Fruit fly (Drosophila melanogaster) whole organism, embryonic: ENCODE results near the gene HemK2.
A peak's percentile ranks its signal among the peaks of the same experiment; 100 is the strongest.

Experiments
- Bdp1 ChIP-seq: fragments of 200-800 bp; sonication (Bioruptor generic); optimal IDR thresholded peaks from 3 replicates; lab custom pipeline; 2016; ENCODE audit warnings: missing biosample characterization, missing genetic modification characterization
- CG10267 ChIP-seq: fragments of 200-800 bp; sonication (Bioruptor generic); optimal IDR thresholded peaks from 2 replicates; lab custom pipeline; 2018; ENCODE audit warnings: missing biosample characterization, mild to moderate bottlenecking, missing genetic modification characterization, moderate library complexity
- CG10431 ChIP-seq: fragments of 200-800 bp; sonication (Bioruptor generic); optimal IDR thresholded peaks from 3 replicates; lab custom pipeline; 2018; ENCODE audit warnings: missing biosample characterization, mild to moderate bottlenecking, missing genetic modification characterization
- CG12769 ChIP-seq: fragments of 200-800 bp; sonication (Bioruptor generic); optimal IDR thresholded peaks from 2 replicates; lab custom pipeline; 2019; ENCODE audit warnings: missing biosample characterization, mild to moderate bottlenecking, missing genetic modification characterization, moderate library complexity
- CG15514 ChIP-seq: fragments of 200-800 bp; sonication (Bioruptor generic); optimal IDR thresholded peaks from 3 replicates; lab custom pipeline; 2017; ENCODE audit warnings: missing biosample characterization, missing genetic modification characterization, mild to moderate bottlenecking, moderate library complexity, missing genetic modification reagents
- CG16779 ChIP-seq: fragments of 200-800 bp; sonication (Bioruptor generic); IDR thresholded peaks from 2 replicates; pipeline ENCODE4 v1.3.6; 2022; ENCODE audit warnings: missing biosample characterization, missing genetic modification characterization
- CG2712 ChIP-seq: fragments of 200-800 bp; optimal IDR thresholded peaks from 3 replicates; lab custom pipeline; 2019; ENCODE audit warnings: missing biosample characterization, mild to moderate bottlenecking, missing genetic modification characterization, moderate library complexity
- CG3838 ChIP-seq: fragments of 200-800 bp; sonication (Bioruptor generic); optimal IDR thresholded peaks from 3 replicates; lab custom pipeline; 2016; ENCODE audit warnings: missing biosample characterization, missing genetic modification characterization
- CG5953 ChIP-seq: fragments of 200-800 bp; sonication (Bioruptor generic); IDR thresholded peaks from 2 replicates; pipeline ENCODE4 v1.3.6; 2022; ENCODE audit warnings: missing biosample characterization, missing genetic modification characterization
- CG6683 ChIP-seq: fragments of 200-800 bp; sonication (Bioruptor generic); optimal IDR thresholded peaks from 2 replicates; lab custom pipeline; 2017; ENCODE audit warnings: missing biosample characterization, mild to moderate bottlenecking, missing genetic modification characterization, missing genetic modification reagents
- CG6689 ChIP-seq: fragments of 200-800 bp; sonication (Bioruptor generic); IDR thresholded peaks from 2 replicates; pipeline ENCODE4 v1.3.6; 2022; ENCODE audit warnings: missing biosample characterization, missing genetic modification characterization
- CG7372 ChIP-seq: fragments of 200-800 bp; sonication (Bioruptor generic); IDR thresholded peaks from 2 replicates; pipeline ENCODE4 v1.3.6; 2022; ENCODE audit warnings: missing biosample characterization, missing genetic modification characterization
- CG7839 ChIP-seq: fragments of 200-800 bp; sonication (Bioruptor generic); optimal IDR thresholded peaks from 3 replicates; lab custom pipeline; 2018; ENCODE audit warnings: missing biosample characterization, mild to moderate bottlenecking, missing genetic modification characterization, moderate library complexity
- CG8089 ChIP-seq: fragments of 200-800 bp; sonication (Bioruptor generic); optimal IDR thresholded peaks from 3 replicates; lab custom pipeline; 2016; ENCODE audit warnings: missing biosample characterization, missing genetic modification characterization
- CG8388 ChIP-seq: fragments of 200-800 bp; sonication (Bioruptor generic); optimal IDR thresholded peaks from 2 replicates; lab custom pipeline; 2019; ENCODE audit warnings: missing biosample characterization, mild to moderate bottlenecking, missing genetic modification characterization, moderate library complexity
- CG8924 ChIP-seq: fragments of 200-800 bp; optimal IDR thresholded peaks from 3 replicates; lab custom pipeline; 2019; ENCODE audit warnings: missing biosample characterization, mild to moderate bottlenecking, missing genetic modification characterization, moderate library complexity
- Dip2 ChIP-seq: fragments of 200-800 bp; sonication (Bioruptor generic); IDR thresholded peaks from 2 replicates; pipeline ENCODE4 v1.3.6; 2022; ENCODE audit warnings: missing biosample characterization, missing genetic modification characterization
- HLH54F ChIP-seq: fragments of 200-800 bp; sonication (Bioruptor generic); optimal IDR thresholded peaks from 3 replicates; lab custom pipeline; 2016; ENCODE audit warnings: missing biosample characterization, missing genetic modification characterization
- HmgD ChIP-seq: fragments of 200-800 bp; sonication (Bioruptor generic); optimal IDR thresholded peaks from 3 replicates; lab custom pipeline; 2016; ENCODE audit warnings: missing biosample characterization, missing genetic modification characterization
- Hr78 ChIP-seq, 2 experiments: fragments of 200-800 bp in 1 of 2; fragments of >200 bp in 1 of 2; sonication (Bioruptor generic) in 1 of 2; optimal IDR thresholded peaks; 2 replicates each; lab custom pipeline; 2017 to 2019; ENCODE audit warnings: missing biosample characterization in 2 of 2, missing genetic modification characterization in 2 of 2, mild to moderate bottlenecking in 1 of 2, moderate library complexity in 1 of 2
- Kr ChIP-seq: fragments of 200-800 bp; sonication (Bioruptor generic); optimal IDR thresholded peaks from 2 replicates; lab custom pipeline; 2017; ENCODE audit warnings: missing biosample characterization, mild to moderate bottlenecking, missing genetic modification characterization
- MBD-R2 ChIP-seq: fragments of 200-800 bp; sonication (Bioruptor generic); IDR thresholded peaks from 2 replicates; pipeline ENCODE4 v1.3.6; 2022; ENCODE audit warnings: missing biosample characterization, missing genetic modification characterization
- NC2α ChIP-seq: fragments of 200-800 bp; sonication (Bioruptor generic); optimal IDR thresholded peaks from 2 replicates; lab custom pipeline; 2016; ENCODE audit warnings: missing biosample characterization, missing genetic modification characterization
- Oli ChIP-seq: fragments of 200-800 bp; sonication (Bioruptor generic); optimal IDR thresholded peaks from 2 replicates; lab custom pipeline; 2018; ENCODE audit warnings: missing biosample characterization, mild to moderate bottlenecking, missing genetic modification characterization, moderate library complexity
- Optix ChIP-seq: fragments of 200-800 bp; sonication (Bioruptor generic); IDR thresholded peaks from 3 replicates; pipeline ENCODE4 v1.3.6; 2022; ENCODE audit warnings: missing biosample characterization, missing genetic modification characterization
- Ravus ChIP-seq: fragments of 200-800 bp; sonication (Bioruptor generic); IDR thresholded peaks from 2 replicates; pipeline ENCODE4 v1.3.6; 2022; ENCODE audit warnings: missing biosample characterization, missing genetic modification characterization
- Sox100B ChIP-seq: fragments of 200-800 bp; sonication (Bioruptor generic); optimal IDR thresholded peaks from 3 replicates; lab custom pipeline; 2018; ENCODE audit warnings: missing biosample characterization, mild to moderate bottlenecking, missing genetic modification characterization
- Spps ChIP-seq: fragments of 200-800 bp; sonication (Bioruptor generic); optimal IDR thresholded peaks from 2 replicates; lab custom pipeline; 2018; ENCODE audit warnings: missing biosample characterization, mild to moderate bottlenecking, missing genetic modification characterization
- bigmax ChIP-seq: fragments of 200-800 bp; sonication (Bioruptor generic); optimal IDR thresholded peaks from 2 replicates; lab custom pipeline; 2018; ENCODE audit warnings: missing biosample characterization, mild to moderate bottlenecking, missing genetic modification characterization
- crol ChIP-seq: fragments of 200-800 bp; sonication (Bioruptor generic); IDR thresholded peaks from 2 replicates; pipeline ENCODE4 v1.3.6; 2022; ENCODE audit warnings: missing biosample characterization, missing genetic modification characterization
- dati ChIP-seq: fragments of 200-800 bp; sonication (Bioruptor generic); IDR thresholded peaks from 2 replicates; pipeline ENCODE4 v1.3.6; 2022; ENCODE audit warnings: missing biosample characterization, missing genetic modification characterization
- dmrt11E ChIP-seq: fragments of 200-800 bp; sonication (Bioruptor generic); optimal IDR thresholded peaks from 3 replicates; lab custom pipeline; 2018; ENCODE audit warnings: missing biosample characterization, mild to moderate bottlenecking, missing genetic modification characterization, moderate library complexity
- dysf ChIP-seq: fragments of 200-800 bp; sonication (Bioruptor generic); IDR thresholded peaks from 3 replicates; pipeline ENCODE4 v1.3.6; 2022; ENCODE audit warnings: missing biosample characterization, missing genetic modification characterization
- esg ChIP-seq: fragments of 200-800 bp; sonication (Bioruptor generic); conservative IDR thresholded peaks from 2 replicates; pipeline ENCODE4 v1.3.6; 2022; ENCODE audit warnings: missing biosample characterization, missing genetic modification characterization
- eve ChIP-seq, 2 experiments: fragments of >200 bp; optimal IDR thresholded peaks; 2 replicates each; lab custom pipeline; 2017; ENCODE audit warnings: missing biosample characterization in 2 of 2, missing genetic modification characterization in 2 of 2
- fd102C ChIP-seq: fragments of 200-800 bp; sonication (Bioruptor generic); optimal IDR thresholded peaks from 2 replicates; lab custom pipeline; 2018; ENCODE audit warnings: missing biosample characterization, mild to moderate bottlenecking, missing genetic modification characterization, moderate library complexity
- gcm2 ChIP-seq: fragments of 200-800 bp; sonication (Bioruptor generic); optimal IDR thresholded peaks from 2 replicates; lab custom pipeline; 2016; ENCODE audit warnings: missing biosample characterization, missing genetic modification characterization
- her ChIP-seq: fragments of 200-800 bp; sonication (Bioruptor generic); optimal IDR thresholded peaks from 2 replicates; lab custom pipeline; 2016; ENCODE audit warnings: missing biosample characterization, missing genetic modification characterization
- hth ChIP-seq: fragments of >200 bp; optimal IDR thresholded peaks from 2 replicates; lab custom pipeline; 2017; ENCODE audit warnings: inconsistent platforms
- lmd ChIP-seq: fragments of 200-800 bp; sonication (Bioruptor generic); IDR thresholded peaks from 2 replicates; pipeline ENCODE4 v1.3.6; 2022; ENCODE audit warnings: missing biosample characterization, missing genetic modification characterization
- luna ChIP-seq: fragments of 200-800 bp; sonication (Bioruptor generic); optimal IDR thresholded peaks from 2 replicates; lab custom pipeline; 2016; ENCODE audit warnings: missing biosample characterization, missing genetic modification characterization
- nerfin-1 ChIP-seq: fragments of 200-800 bp; sonication (Bioruptor generic); optimal IDR thresholded peaks from 3 replicates; lab custom pipeline; 2019; ENCODE audit warnings: missing biosample characterization, mild to moderate bottlenecking, missing genetic modification characterization, moderate library complexity
- onecut ChIP-seq: fragments of 200-800 bp; sonication (Bioruptor generic); IDR thresholded peaks from 2 replicates; pipeline ENCODE4 v1.3.6; 2022; ENCODE audit warnings: missing biosample characterization, missing genetic modification characterization
- pan ChIP-seq, 4 experiments: fragments of >200 bp in 3 of 4; fragments of 200-800 bp in 1 of 4; sonication (Bioruptor generic) in 1 of 4; optimal IDR thresholded peaks in 3 of 4; IDR thresholded peaks in 1 of 4; 2 replicates each; pipeline versions ENCODE4 v1.3.6 to Lab custom; 2017 to 2022; ENCODE audit warnings: missing biosample characterization in 2 of 4, missing genetic modification characterization in 2 of 4, mixed read lengths in 1 of 4
- rib ChIP-seq: fragments of 200-800 bp; sonication (Bioruptor generic); IDR thresholded peaks from 2 replicates; pipeline ENCODE4 v1.3.6; 2022; ENCODE audit warnings: missing biosample characterization, missing genetic modification characterization
- row ChIP-seq: fragments of 200-800 bp; sonication (Bioruptor generic); IDR thresholded peaks from 3 replicates; pipeline ENCODE4 v1.3.6; 2022; ENCODE audit warnings: missing biosample characterization, missing genetic modification characterization
- sens ChIP-seq: fragments of 200-800 bp; sonication (Bioruptor generic); peaks from one replicate; lab custom pipeline; 2016; ENCODE audit warnings: missing biosample characterization, missing genetic modification characterization
- slou ChIP-seq: fragments of 200-800 bp; sonication (Bioruptor generic); optimal IDR thresholded peaks from 3 replicates; lab custom pipeline; 2016; ENCODE audit warnings: missing biosample characterization, missing genetic modification characterization
- so ChIP-seq: fragments of 200-800 bp; sonication (Bioruptor generic); IDR thresholded peaks from 3 replicates; pipeline ENCODE4 v1.3.6; 2022; ENCODE audit warnings: missing biosample characterization, missing genetic modification characterization
- tgo ChIP-seq: fragments of 200-800 bp; sonication (Bioruptor generic); IDR thresholded peaks from 3 replicates; pipeline ENCODE4 v1.3.6; 2022; ENCODE audit warnings: missing biosample characterization, missing genetic modification characterization
- tna ChIP-seq: fragments of 200-800 bp; sonication (Bioruptor generic); IDR thresholded peaks from 2 replicates; pipeline ENCODE4 v1.3.6; 2022; ENCODE audit warnings: missing biosample characterization, missing genetic modification characterization; ENCODE audit not compliant: partially characterized antibody
- twi ChIP-seq: fragments of 200-800 bp; optimal IDR thresholded peaks from 2 replicates; lab custom pipeline; 2019; ENCODE audit warnings: missing biosample characterization, mild to moderate bottlenecking, missing genetic modification characterization, moderate library complexity

Gene HemK2

DNA sequence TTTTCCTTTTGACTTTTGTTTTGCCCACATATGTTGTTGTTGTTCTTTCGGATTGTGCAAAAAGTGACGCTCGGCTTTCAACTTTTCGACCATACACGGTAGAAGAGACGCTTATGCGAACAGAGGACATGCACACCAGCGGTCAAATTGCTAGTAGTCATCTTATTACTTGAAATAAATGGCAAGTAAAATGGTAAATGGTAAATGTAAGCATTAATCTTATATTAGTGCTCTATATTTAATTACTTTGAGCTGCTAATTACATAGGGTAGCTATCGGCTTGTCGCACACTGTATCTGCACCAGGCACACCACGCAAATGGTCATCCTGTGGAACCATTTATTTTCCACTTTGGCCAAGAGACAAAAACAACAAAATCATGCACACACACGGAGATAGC is 38.2 kb downstream of the HemK2 start (continued):
- TF ChIP-seq HLH54F (GFP tag; lab: Kevin White, UChicago) (no peak), dati (GFP tag; lab: Robert Waterston, UW) (no peak), Hr78 (GFP tag; optimal IDR thresholded peaks at IDR 0.05; lab: Kevin White, UChicago) (no peak), CG8089 (no peak), CG8924 (tag; lab: Kevin White, UChicago) (no peak), CG2712 (tag; lab: Kevin White, UChicago) (no peak), CG6683 (GFP tag; lab: Kevin White, UChicago) (no peak), CG10431 (GFP tag; lab: Kevin White, UChicago) (no peak), onecut (no peak), Kr (no peak), HmgD (GFP tag; lab: Kevin White, UChicago) (no peak), Bdp1 (GFP tag; lab: Kevin White, UChicago) (no peak), CG12769 (tag; lab: Kevin White, UChicago) (peak; percentile 30), dysf (GFP tag; lab: Robert Waterston, UW) (0 out of 3 replicates have a peak, but pooled peaks have one; percentile 36), MBD-R2 (GFP tag; lab: Robert Waterston, UW) (no peak), so (GFP tag; lab: Robert Waterston, UW) (no peak), CG5953 (GFP tag; lab: Robert Waterston, UW) (no peak), bigmax (GFP tag; lab: Kevin White, UChicago) (no peak), crol (no peak), Dip2 (GFP tag; lab: Robert Waterston, UW) (no peak), her (GFP tag; lab: Kevin White, UChicago) (no peak), Oli (no peak), pan (optimal IDR thresholded peaks at IDR 0.05; lab: Kevin White, UChicago) (no peak), pan (GFP tag; optimal IDR thresholded peaks at IDR 0.05 in 1 of 2, IDR thresholded peaks at IDR 0.05 in 1 of 2) (no peak), nerfin-1 (tag; lab: Kevin White, UChicago) (no peak), NC2α (GFP tag; lab: Kevin White, UChicago) (no peak), luna (GFP tag; lab: Kevin White, UChicago) (no peak), Spps (no peak), esg (GFP tag; lab: Robert Waterston, UW) (no peak), CG7372 (no peak), Sox100B (GFP tag; lab: Kevin White, UChicago) (no peak), Ravus (no peak), twi (no peak), CG6689 (GFP tag; lab: Robert Waterston, UW) (0 out of 2 replicates have a peak, but pooled peaks have one; percentile 18), CG8388 (no peak), row (GFP tag; lab: Robert Waterston, UW) (peak; percentile 43; the same call in 2 of the 3 replicates), CG16779 (GFP tag; lab: Robert Waterston, UW) (no peak), CG7839 (peak; percentile 33), tgo (GFP tag; lab: Robert Waterston, UW) (no peak), sens (peak; percentile 51), slou (GFP tag; lab: Kevin White, UChicago) (no peak), CG3838 (GFP tag; lab: Kevin White, UChicago) (no peak), CG15514 (GFP tag; lab: Kevin White, UChicago) (peak; percentile 5), eve (GFP tag; optimal IDR thresholded peaks at IDR 0.05; lab: Kevin White, UChicago) (no peak), Optix (GFP tag; lab: Robert Waterston, UW) (no peak), rib (GFP tag; lab: Robert Waterston, UW) (no peak), hth (no peak), CG10267 (no peak), tna (GFP tag; lab: Robert Waterston, UW) (no peak), fd102C (no peak), dmrt11E (tag; lab: Kevin White, UChicago) (no peak), gcm2 (GFP tag; lab: Kevin White, UChicago) (no peak), lmd (GFP tag; lab: Robert Waterston, UW) (peak; percentile 40)
